Fruit fly (Drosophila melanogaster) whole organism, embryonic: ENCODE data around the gene CG9782.

Source experiments
- CG10543 ChIP-seq: fragments of 200-800 bp; sonication (Bioruptor generic); optimal IDR thresholded peaks from 3 replicates; lab custom pipeline; 2017; ENCODE audit warnings: missing biosample characterization, mild to moderate bottlenecking, missing genetic modification characterization, moderate library complexity
- CG10959 ChIP-seq: fragments of 200-800 bp; sonication (Bioruptor generic); IDR thresholded peaks from 2 replicates; pipeline ENCODE4 v1.3.6; 2022; ENCODE audit warnings: missing biosample characterization, missing genetic modification characterization
- CG11723 ChIP-seq: fragments of 200-800 bp; sonication (Bioruptor generic); optimal IDR thresholded peaks from 2 replicates; lab custom pipeline; 2017; ENCODE audit warnings: missing biosample characterization, mild to moderate bottlenecking, missing genetic modification characterization
- CG12071 ChIP-seq: fragments of 200-800 bp; sonication (Bioruptor generic); optimal IDR thresholded peaks from 3 replicates; lab custom pipeline; 2018; ENCODE audit warnings: missing biosample characterization, mild to moderate bottlenecking, missing genetic modification characterization
- CG12391 ChIP-seq: fragments of 200-800 bp; sonication (Bioruptor generic); optimal IDR thresholded peaks from 3 replicates; lab custom pipeline; 2018; ENCODE audit warnings: missing biosample characterization, mild to moderate bottlenecking, missing genetic modification characterization, moderate library complexity
- CG12942 ChIP-seq: fragments of 200-800 bp; sonication (Bioruptor generic); optimal IDR thresholded peaks from 3 replicates; lab custom pipeline; 2016; ENCODE audit warnings: missing biosample characterization, missing genetic modification characterization
- CG13424 ChIP-seq: fragments of 200-800 bp; sonication (Bioruptor generic); optimal IDR thresholded peaks from 2 replicates; lab custom pipeline; 2019; ENCODE audit warnings: missing biosample characterization, mild to moderate bottlenecking, missing genetic modification characterization, moderate library complexity
- CG14050 ChIP-seq: fragments of 200-800 bp; sonication (Bioruptor generic); IDR thresholded peaks from 3 replicates; pipeline ENCODE4 v1.3.6; 2022; ENCODE audit warnings: missing biosample characterization, missing genetic modification characterization
- CG15011 ChIP-seq: fragments of 200-800 bp; sonication (Bioruptor generic); optimal IDR thresholded peaks from 3 replicates; lab custom pipeline; 2018; ENCODE audit warnings: missing biosample characterization, mild to moderate bottlenecking, missing genetic modification characterization
- CG17359 ChIP-seq: fragments of 200-800 bp; sonication (Bioruptor generic); optimal IDR thresholded peaks from 3 replicates; lab custom pipeline; 2018; ENCODE audit warnings: missing biosample characterization, mild to moderate bottlenecking, missing genetic modification characterization, moderate library complexity
- CG17361 ChIP-seq: fragments of 200-800 bp; sonication (Bioruptor generic); IDR thresholded peaks from 3 replicates; pipeline ENCODE4 v1.3.6; 2022; ENCODE audit warnings: missing biosample characterization, missing genetic modification characterization
- CG17912 ChIP-seq: fragments of 200-800 bp; sonication (Bioruptor generic); optimal IDR thresholded peaks from 2 replicates; lab custom pipeline; 2018; ENCODE audit warnings: missing biosample characterization, mild to moderate bottlenecking, missing genetic modification characterization
- CG2199 ChIP-seq: fragments of 200-800 bp; sonication (Bioruptor generic); IDR thresholded peaks from 3 replicates; pipeline ENCODE4 v1.3.6; 2022; ENCODE audit warnings: missing biosample characterization, missing genetic modification characterization
- CG2202 ChIP-seq: fragments of 200-800 bp; sonication (Bioruptor generic); optimal IDR thresholded peaks from 2 replicates; lab custom pipeline; 2018; ENCODE audit warnings: missing biosample characterization, mild to moderate bottlenecking, missing genetic modification characterization
- CG2678 ChIP-seq: fragments of 200-800 bp; sonication (Bioruptor generic); optimal IDR thresholded peaks from 3 replicates; lab custom pipeline; 2019; ENCODE audit warnings: missing biosample characterization, mild to moderate bottlenecking, missing genetic modification characterization, moderate library complexity
- CG31365 ChIP-seq: fragments of 200-800 bp; sonication (Bioruptor generic); optimal IDR thresholded peaks from 2 replicates; lab custom pipeline; 2018; ENCODE audit warnings: missing biosample characterization, mild to moderate bottlenecking, missing genetic modification characterization
- CG32532 ChIP-seq: fragments of 200-800 bp; sonication (Bioruptor generic); IDR thresholded peaks from 2 replicates; pipeline ENCODE4 v1.3.6; 2022; ENCODE audit warnings: missing biosample characterization, missing genetic modification characterization
- CG32767 ChIP-seq: fragments of 200-800 bp; sonication (Bioruptor generic); IDR thresholded peaks from 2 replicates; pipeline ENCODE4 v1.3.6; 2022; ENCODE audit warnings: missing biosample characterization, missing genetic modification characterization
- CG3838 ChIP-seq: fragments of 200-800 bp; sonication (Bioruptor generic); optimal IDR thresholded peaks from 3 replicates; lab custom pipeline; 2016; ENCODE audit warnings: missing biosample characterization, missing genetic modification characterization
- CG5953 ChIP-seq: fragments of 200-800 bp; sonication (Bioruptor generic); IDR thresholded peaks from 2 replicates; pipeline ENCODE4 v1.3.6; 2022; ENCODE audit warnings: missing biosample characterization, missing genetic modification characterization
- CG6683 ChIP-seq: fragments of 200-800 bp; sonication (Bioruptor generic); optimal IDR thresholded peaks from 2 replicates; lab custom pipeline; 2017; ENCODE audit warnings: missing biosample characterization, mild to moderate bottlenecking, missing genetic modification characterization, missing genetic modification reagents
- CG6689 ChIP-seq: fragments of 200-800 bp; sonication (Bioruptor generic); IDR thresholded peaks from 2 replicates; pipeline ENCODE4 v1.3.6; 2022; ENCODE audit warnings: missing biosample characterization, missing genetic modification characterization
- CG7357 ChIP-seq: fragments of 200-800 bp; sonication (Bioruptor generic); IDR thresholded peaks from 3 replicates; pipeline ENCODE4 v1.3.6; 2022; ENCODE audit warnings: missing biosample characterization, missing genetic modification characterization
- CG7556 ChIP-seq: fragments of 200-800 bp; sonication (Bioruptor generic); optimal IDR thresholded peaks from 2 replicates; lab custom pipeline; 2017; ENCODE audit warnings: missing biosample characterization, mild to moderate bottlenecking, missing genetic modification characterization
- CoRest ChIP-seq: fragments of 200-800 bp; sonication (Bioruptor generic); optimal IDR thresholded peaks from 3 replicates; lab custom pipeline; 2018; ENCODE audit warnings: missing biosample characterization, mild to moderate bottlenecking, missing genetic modification characterization, moderate library complexity
- D19A ChIP-seq: fragments of 200-800 bp; optimal IDR thresholded peaks from 3 replicates; lab custom pipeline; 2019; ENCODE audit warnings: missing biosample characterization, mild to moderate bottlenecking, missing genetic modification characterization, moderate library complexity
- Elba2 ChIP-seq: fragments of 200-800 bp; sonication (Bioruptor generic); optimal IDR thresholded peaks from 3 replicates; lab custom pipeline; 2016; ENCODE audit warnings: missing biosample characterization, missing genetic modification characterization
- Gsc ChIP-seq: fragments of 200-800 bp; sonication (Bioruptor generic); IDR thresholded peaks from 2 replicates; pipeline ENCODE4 v1.3.6; 2022; ENCODE audit warnings: missing biosample characterization, missing genetic modification characterization
- HLH3B ChIP-seq: fragments of 200-800 bp; sonication (Bioruptor generic); IDR thresholded peaks from 2 replicates; pipeline ENCODE4 v1.3.6; 2022; ENCODE audit warnings: missing biosample characterization, missing genetic modification characterization
- Hr39 ChIP-seq: fragments of >200 bp; optimal IDR thresholded peaks from 2 replicates; lab custom pipeline; 2017
- MTF-1 ChIP-seq: fragments of 200-800 bp; sonication (Bioruptor generic); optimal IDR thresholded peaks from 2 replicates; lab custom pipeline; 2018; ENCODE audit warnings: missing biosample characterization, mild to moderate bottlenecking, missing genetic modification characterization, borderline replicate concordance
- Meics ChIP-seq: fragments of 200-800 bp; sonication (Bioruptor generic); optimal IDR thresholded peaks from 2 replicates; lab custom pipeline; 2017; ENCODE audit warnings: missing biosample characterization, mild to moderate bottlenecking, missing genetic modification characterization
- NC2α ChIP-seq: fragments of 200-800 bp; sonication (Bioruptor generic); optimal IDR thresholded peaks from 2 replicates; lab custom pipeline; 2016; ENCODE audit warnings: missing biosample characterization, missing genetic modification characterization
- Six4 ChIP-seq: fragments of 200-800 bp; sonication (Bioruptor generic); optimal IDR thresholded peaks from 2 replicates; lab custom pipeline; 2016; ENCODE audit warnings: missing biosample characterization, missing genetic modification characterization
- bcd ChIP-seq: fragments of 200-800 bp; sonication (Bioruptor generic); optimal IDR thresholded peaks from 2 replicates; lab custom pipeline; 2017; ENCODE audit warnings: missing biosample characterization, mild to moderate bottlenecking, missing genetic modification characterization
- cad ChIP-seq: fragments of >200 bp; optimal IDR thresholded peaks from 2 replicates; lab custom pipeline; 2017; ENCODE audit warnings: missing biosample characterization, missing genetic modification characterization
- dmrt11E ChIP-seq: fragments of 200-800 bp; sonication (Bioruptor generic); optimal IDR thresholded peaks from 3 replicates; lab custom pipeline; 2018; ENCODE audit warnings: missing biosample characterization, mild to moderate bottlenecking, missing genetic modification characterization, moderate library complexity
- exex ChIP-seq: fragments of 200-800 bp; sonication (Bioruptor generic); optimal IDR thresholded peaks from 4 replicates; lab custom pipeline; 2018; ENCODE audit warnings: missing biosample characterization, mild to moderate bottlenecking, missing genetic modification characterization, moderate library complexity
- hth ChIP-seq: fragments of >200 bp; optimal IDR thresholded peaks from 2 replicates; lab custom pipeline; 2017; ENCODE audit warnings: inconsistent platforms
- nmo ChIP-seq: fragments of 200-800 bp; sonication (Bioruptor generic); optimal IDR thresholded peaks from 2 replicates; lab custom pipeline; 2018; ENCODE audit warnings: missing biosample characterization, mild to moderate bottlenecking, missing genetic modification characterization, moderate library complexity
- onecut ChIP-seq: fragments of 200-800 bp; sonication (Bioruptor generic); IDR thresholded peaks from 2 replicates; pipeline ENCODE4 v1.3.6; 2022; ENCODE audit warnings: missing biosample characterization, missing genetic modification characterization
- pum ChIP-seq: fragments of 200-800 bp; sonication (Bioruptor generic); optimal IDR thresholded peaks from 2 replicates; lab custom pipeline; 2016; ENCODE audit warnings: missing biosample characterization, missing genetic modification characterization
- run ChIP-seq: fragments of 200-800 bp; sonication (Bioruptor generic); optimal IDR thresholded peaks from 3 replicates; lab custom pipeline; 2018; ENCODE audit warnings: missing biosample characterization, mild to moderate bottlenecking, missing genetic modification characterization
- sc ChIP-seq, 3 experiments: fragments of >200 bp in 2 of 3; fragments of 200-800 bp in 1 of 3; sonication (Bioruptor generic) in 1 of 3; optimal IDR thresholded peaks; 2 replicates in 2 of 3; 3 replicates in 1 of 3; lab custom pipeline; 2017; ENCODE audit warnings: mild to moderate bottlenecking in 1 of 3, missing biosample characterization in 1 of 3, missing genetic modification characterization in 1 of 3, missing genetic modification reagents in 1 of 3
- slbo ChIP-seq: fragments of 200-800 bp; sonication (Bioruptor generic); IDR thresholded peaks from 2 replicates; pipeline ENCODE4 v1.3.6; 2022; ENCODE audit warnings: missing biosample characterization, missing genetic modification characterization
- sqz ChIP-seq: fragments of 200-800 bp; sonication (Bioruptor generic); optimal IDR thresholded peaks from 3 replicates; lab custom pipeline; 2018; ENCODE audit warnings: missing biosample characterization, mild to moderate bottlenecking, missing genetic modification characterization
- stc ChIP-seq: fragments of 200-800 bp; sonication (Bioruptor generic); IDR thresholded peaks from 2 replicates; pipeline ENCODE4 v1.3.6; 2022; ENCODE audit warnings: missing biosample characterization, missing genetic modification characterization
- stwl ChIP-seq: fragments of 200-800 bp; sonication (Bioruptor generic); optimal IDR thresholded peaks from 3 replicates; lab custom pipeline; 2018; ENCODE audit warnings: missing biosample characterization, mild to moderate bottlenecking, missing genetic modification characterization, moderate library complexity
- tna ChIP-seq: fragments of 200-800 bp; sonication (Bioruptor generic); IDR thresholded peaks from 2 replicates; pipeline ENCODE4 v1.3.6; 2022; ENCODE audit warnings: missing biosample characterization, missing genetic modification characterization; ENCODE audit not compliant: partially characterized antibody
- zen ChIP-seq: fragments of 200-800 bp; sonication (Bioruptor generic); optimal IDR thresholded peaks from 3 replicates; lab custom pipeline; 2018; ENCODE audit warnings: missing biosample characterization, mild to moderate bottlenecking, missing genetic modification characterization, moderate library complexity

The CG9782 gene

dm6 chrX:16644535-16645131 lies 23.2 kb upstream of the CG9782 start (continued):
- TF ChIP-seq Gsc (no peak), Meics (GFP tag; lab: Kevin White, UChicago) (peak; percentile 13), tna (GFP tag; lab: Robert Waterston, UW) (no peak), CG10959 (GFP tag; lab: Robert Waterston, UW) (no peak), CG12391 (tag; lab: Kevin White, UChicago) (peak; percentile 13), sqz (GFP tag; lab: Kevin White, UChicago) (peak; percentile 38), CG13424 (tag; lab: Kevin White, UChicago) (peak; percentile 36), CG32767 (GFP tag; lab: Robert Waterston, UW) (0 out of 2 replicates have a peak, but pooled peaks have one; percentile 23), CG2678 (tag; lab: Kevin White, UChicago) (peak; percentile 64), CG17912 (GFP tag; lab: Kevin White, UChicago) (peak; percentile 54), CG3838 (GFP tag; lab: Kevin White, UChicago) (peak; percentile 53), CG7556 (GFP tag; lab: Kevin White, UChicago) (peak; percentile 43), CG2199 (peak; percentile 73; the same call in 2 of the 3 replicates), dmrt11E (tag; lab: Kevin White, UChicago) (peak; percentile 68), CG5953 (GFP tag; lab: Robert Waterston, UW) (0 out of 2 replicates have a peak, but pooled peaks have one; percentile 37), D19A (peak; percentile 41), CG14050 (GFP tag; lab: Robert Waterston, UW) (peak; percentile 29; the same call in 2 of the 3 replicates), CG2202 (tag; lab: Kevin White, UChicago) (peak; percentile 64), sc (optimal IDR thresholded peaks at IDR 0.05; lab: Kevin White, UChicago) (no peak), sc (GFP tag; optimal IDR thresholded peaks at IDR 0.05; lab: Kevin White, UChicago) (peak; percentile 44), cad (GFP tag; lab: Kevin White, UChicago) (peak; percentile 90), HLH3B (GFP tag; lab: Robert Waterston, UW) (peak; percentile 49; the same call in 1 of the 2 replicates), slbo (GFP tag; lab: Robert Waterston, UW) (no peak), NC2α (GFP tag; lab: Kevin White, UChicago) (peak; percentile 16), hth (lab: Kevin White, UChicago) (no peak), CG17361 (GFP tag; lab: Robert Waterston, UW) (no peak), MTF-1 (GFP tag; lab: Kevin White, UChicago) (peak; percentile 54), CoRest (tag; lab: Kevin White, UChicago) (peak; percentile 6), CG7357 (GFP tag; lab: Robert Waterston, UW) (no peak), CG31365 (tag; lab: Kevin White, UChicago) (peak; percentile 43), zen (tag; lab: Kevin White, UChicago) (peak; percentile 52), exex (tag; lab: Kevin White, UChicago) (peak; percentile 33), CG12071 (GFP tag; lab: Kevin White, UChicago) (peak; percentile 48), Six4 (no peak), bcd (peak; percentile 28), CG32532 (no peak), CG6683 (GFP tag; lab: Kevin White, UChicago) (no peak), run (peak; percentile 73), CG15011 (GFP tag; lab: Kevin White, UChicago) (peak; percentile 10), Elba2 (GFP tag; lab: Kevin White, UChicago) (no peak), CG10543 (GFP tag; lab: Kevin White, UChicago) (peak; percentile 57), CG11723 (GFP tag; lab: Kevin White, UChicago) (peak; percentile 54), onecut (peak; percentile 53; the same call in 1 of the 2 replicates), nmo (GFP tag; lab: Kevin White, UChicago) (no peak), stc (GFP tag; lab: Robert Waterston, UW) (peak; percentile 22; the same call in 1 of the 2 replicates), CG12942 (GFP tag; lab: Kevin White, UChicago) (peak; percentile 14), CG17359 (tag; lab: Kevin White, UChicago) (peak; percentile 71), CG6689 (peak; percentile 25; the same call in 1 of the 2 replicates), pum (no peak), stwl (tag; lab: Kevin White, UChicago) (peak; percentile 2), Hr39 (no peak)
